Fruit fly (Drosophila melanogaster) whole organism, adult: ENCODE results near the gene hid.

Experiments
- CG11617 ChIP-seq: fragments of 200-800 bp; sonication (Bioruptor generic); optimal IDR thresholded peaks from 2 replicates; lab custom pipeline; 2017; ENCODE audit warnings: mild to moderate bottlenecking, missing biosample characterization, missing genetic modification reagents, missing genetic modification characterization
- CG12768 ChIP-seq: fragments of 200-800 bp; sonication (Bioruptor generic); optimal IDR thresholded peaks from 2 replicates; lab custom pipeline; 2017; ENCODE audit warnings: missing biosample characterization, missing genetic modification characterization, mild to moderate bottlenecking, moderate library complexity, missing genetic modification reagents
- CG14711 ChIP-seq: fragments of 200-800 bp; sonication (Bioruptor generic); optimal IDR thresholded peaks from 2 replicates; lab custom pipeline; 2018; ENCODE audit warnings: missing biosample characterization, mild to moderate bottlenecking, missing genetic modification characterization, moderate library complexity
- CG1620 ChIP-seq: fragments of 200-800 bp; sonication (Bioruptor generic); optimal IDR thresholded peaks from 2 replicates; lab custom pipeline; 2016; ENCODE audit warnings: missing biosample characterization, missing genetic modification characterization
- CG33017 ChIP-seq: fragments of 200-800 bp; sonication (Bioruptor generic); optimal IDR thresholded peaks from 2 replicates; lab custom pipeline; 2018; ENCODE audit warnings: missing biosample characterization, mild to moderate bottlenecking, missing genetic modification characterization, moderate library complexity
- CG5204 ChIP-seq: fragments of 200-800 bp; sonication (Bioruptor generic); optimal IDR thresholded peaks from 2 replicates; lab custom pipeline; 2016; ENCODE audit warnings: missing biosample characterization, missing genetic modification characterization
- CG7045 ChIP-seq: fragments of 200-800 bp; sonication (Bioruptor generic); optimal IDR thresholded peaks from 2 replicates; lab custom pipeline; 2017; ENCODE audit warnings: missing biosample characterization, mild to moderate bottlenecking, missing genetic modification characterization
- CG7101 ChIP-seq: fragments of 200-800 bp; sonication (Bioruptor generic); optimal IDR thresholded peaks from 2 replicates; lab custom pipeline; 2018; ENCODE audit warnings: missing biosample characterization, mild to moderate bottlenecking, missing genetic modification characterization, moderate library complexity
- Clk ChIP-seq: fragments of 200-800 bp; sonication (Bioruptor generic); optimal IDR thresholded peaks from 2 replicates; lab custom pipeline; 2017; ENCODE audit warnings: missing biosample characterization, missing genetic modification characterization
- Crg-1 ChIP-seq: fragments of 200-800 bp; sonication (Bioruptor generic); optimal IDR thresholded peaks from 2 replicates; lab custom pipeline; 2016; ENCODE audit warnings: missing biosample characterization, missing genetic modification characterization
- Hr96 ChIP-seq: fragments of 200-800 bp; sonication (Bioruptor generic); optimal IDR thresholded peaks from 2 replicates; lab custom pipeline; 2016; ENCODE audit warnings: missing biosample characterization, missing genetic modification characterization
- Mnt ChIP-seq: fragments of 200-800 bp; sonication (Bioruptor generic); optimal IDR thresholded peaks from 2 replicates; lab custom pipeline; 2016; ENCODE audit warnings: missing biosample characterization, mild to moderate bottlenecking, missing genetic modification characterization
- bab1 ChIP-seq: fragments of 200-800 bp; sonication (Bioruptor generic); optimal IDR thresholded peaks from 3 replicates; lab custom pipeline; 2019; ENCODE audit warnings: missing biosample characterization, mild to moderate bottlenecking, missing genetic modification characterization, moderate library complexity
- cic ChIP-seq: fragments of 200-800 bp; sonication (Bioruptor generic); optimal IDR thresholded peaks from 2 replicates; lab custom pipeline; 2017; ENCODE audit warnings: missing biosample characterization, mild to moderate bottlenecking, missing genetic modification characterization, moderate library complexity
- cnc ChIP-seq, 2 experiments: fragments of >200 bp; optimal IDR thresholded peaks; 2 replicates each; lab custom pipeline; 2017
- kay ChIP-seq: fragments of 200-800 bp; sonication (Bioruptor generic); peaks from one replicate; lab custom pipeline; 2016; ENCODE audit warnings: missing biosample characterization, missing genetic modification characterization, borderline replicate concordance
- ovo ChIP-seq: fragments of 200-800 bp; sonication (Bioruptor generic); optimal IDR thresholded peaks from 2 replicates; lab custom pipeline; 2016; ENCODE audit warnings: missing biosample characterization, missing genetic modification characterization
- pad ChIP-seq: fragments of 200-800 bp; sonication (Bioruptor generic); optimal IDR thresholded peaks from 3 replicates; lab custom pipeline; 2017; ENCODE audit warnings: missing biosample characterization, missing genetic modification characterization, mild to moderate bottlenecking, moderate library complexity, missing genetic modification reagents
- tj ChIP-seq: fragments of 200-800 bp; sonication (Bioruptor generic); optimal IDR thresholded peaks from 3 replicates; lab custom pipeline; 2017; ENCODE audit warnings: missing biosample characterization, mild to moderate bottlenecking, missing genetic modification characterization, moderate library complexity
- toe ChIP-seq: fragments of 200-800 bp; sonication (Bioruptor generic); optimal IDR thresholded peaks from 2 replicates; lab custom pipeline; 2016; ENCODE audit warnings: missing biosample characterization, missing genetic modification characterization

hid gene

dm6 chr3L:18185542-18186312, at the start of gene hid:
hid (minus strand) TSS chr3L:18185641.
- peak; percentile 78 for TF ChIP-seq tj
- peak; percentile 92 for TF ChIP-seq CG5204 (GFP tag; lab: Kevin White, UChicago)
- TF ChIP-seq bab1 = peak; percentile 91
- TF ChIP-seq Hr96 (GFP tag; lab: Kevin White, UChicago) = peak; percentile 88
- peak; percentile 93 for TF ChIP-seq CG11617 (GFP tag; lab: Kevin White, UChicago)
- TF ChIP-seq Crg-1 (GFP tag; lab: Kevin White, UChicago) = peak; percentile 85
- peak; percentile 80 for TF ChIP-seq CG33017 (tag; lab: Kevin White, UChicago)
- TF ChIP-seq cnc (optimal IDR thresholded peaks at IDR 0.05; lab: Kevin White, UChicago) = no peak
- peak; percentile 85 for TF ChIP-seq CG14711 (tag; lab: Kevin White, UChicago)
- peak; percentile 91 for TF ChIP-seq toe (GFP tag; lab: Kevin White, UChicago)
- peak; percentile 87 for TF ChIP-seq CG7101
- TF ChIP-seq ovo (GFP tag; lab: Kevin White, UChicago) = peak; percentile 65
- peak; percentile 82 for TF ChIP-seq CG12768
- peak; percentile 73 for TF ChIP-seq CG1620 (GFP tag; lab: Kevin White, UChicago)
- peak; percentile 89 for TF ChIP-seq Clk (GFP tag; lab: Kevin White, UChicago)
- peak; percentile 80 for TF ChIP-seq pad (GFP tag; lab: Kevin White, UChicago)
- TF ChIP-seq Mnt (GFP tag; lab: Kevin White, UChicago) = peak; percentile 74
- TF ChIP-seq kay (GFP tag; lab: Kevin White, UChicago) = peak; percentile 62
- TF ChIP-seq cic (GFP tag; lab: Kevin White, UChicago) = peak; percentile 73
- TF ChIP-seq CG7045 (GFP tag; lab: Kevin White, UChicago) = peak; percentile 95

- TF ChIP-seq Crg-1 (GFP tag; lab: Kevin White, UChicago) (no peak), pad (GFP tag; lab: Kevin White, UChicago) (no peak), bab1 (peak; percentile 21), CG5204 (GFP tag; lab: Kevin White, UChicago) (no peak), tj (peak; percentile 6), CG11617 (GFP tag; lab: Kevin White, UChicago) (no peak), cic (GFP tag; lab: Kevin White, UChicago) (peak; percentile 66)
These were observed 48.9 kb upstream of the hid start for dm6 chr3L:18234209-18234849.

dm6 chr3L:18232984-18233738, 47.7 kb upstream of the hid start:
- TF ChIP-seq CG11617 (GFP tag; lab: Kevin White, UChicago) (no peak), tj (no peak), Hr96 (GFP tag; lab: Kevin White, UChicago) (no peak), Crg-1 (GFP tag; lab: Kevin White, UChicago) (no peak), bab1 (no peak), kay (GFP tag; lab: Kevin White, UChicago) (no peak), cnc (optimal IDR thresholded peaks at IDR 0.05; lab: Kevin White, UChicago) (no peak), ovo (GFP tag; lab: Kevin White, UChicago) (no peak), CG7045 (GFP tag; lab: Kevin White, UChicago) (no peak), pad (GFP tag; lab: Kevin White, UChicago) (no peak), CG7101 (no peak), CG14711 (tag; lab: Kevin White, UChicago) (no peak), CG5204 (GFP tag; lab: Kevin White, UChicago) (no peak), CG33017 (tag; lab: Kevin White, UChicago) (no peak), toe (GFP tag; lab: Kevin White, UChicago) (no peak)

- no peak for TF ChIP-seq Mnt (GFP tag; lab: Kevin White, UChicago)
- TF ChIP-seq CG11617 (GFP tag; lab: Kevin White, UChicago) = no peak
- TF ChIP-seq Clk (GFP tag; lab: Kevin White, UChicago) = no peak
- no peak for TF ChIP-seq cic (GFP tag; lab: Kevin White, UChicago)
- no peak for TF ChIP-seq CG12768
- TF ChIP-seq Crg-1 (GFP tag; lab: Kevin White, UChicago) = no peak
- TF ChIP-seq CG7101 = no peak
- TF ChIP-seq cnc (optimal IDR thresholded peaks at IDR 0.05; lab: Kevin White, UChicago) = no peak
- no peak for TF ChIP-seq CG5204 (GFP tag; lab: Kevin White, UChicago)
These were observed 46.7 kb upstream of the hid start for dm6 chr3L:18231927-18232721.
